Worm (Caenorhabditis elegans): ENCODE results near the gene tag-123.

The tag-123 gene

DNA sequence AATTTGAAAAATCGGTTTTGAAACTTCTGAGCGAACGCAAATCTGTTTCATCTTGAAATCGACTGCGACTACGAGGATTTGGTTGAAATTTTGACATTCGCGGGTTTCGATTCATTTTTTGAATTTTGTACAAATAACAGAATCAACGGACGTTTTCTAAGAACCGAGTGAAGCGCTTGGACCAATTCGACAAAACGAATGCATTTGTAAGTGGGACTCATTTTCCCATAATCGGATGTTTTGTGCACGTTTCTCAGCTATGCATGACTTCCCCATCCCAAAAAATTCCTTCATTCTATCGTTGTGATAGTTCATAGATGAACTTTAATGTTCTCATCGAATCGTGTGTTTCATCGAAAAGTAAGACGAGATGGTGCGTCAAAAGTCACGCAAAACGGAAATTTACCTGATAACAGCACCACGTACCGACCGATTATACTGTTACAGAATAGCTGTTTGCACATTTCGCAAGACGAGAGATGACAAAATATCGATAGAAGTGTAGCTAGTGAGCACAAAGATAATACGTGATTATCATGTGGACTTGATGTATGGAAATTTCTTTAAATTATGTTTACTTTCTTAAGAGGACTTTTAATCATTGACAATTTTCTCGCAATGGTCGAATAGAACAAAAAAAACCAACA, 48.4 kb upstream of the tag-123 start, which contains the start of gene mec-10 (continued):
- TF ChIP-seq lin-35 (GFP tag; optimal IDR thresholded peaks at IDR 0.05): no peak

DNA sequence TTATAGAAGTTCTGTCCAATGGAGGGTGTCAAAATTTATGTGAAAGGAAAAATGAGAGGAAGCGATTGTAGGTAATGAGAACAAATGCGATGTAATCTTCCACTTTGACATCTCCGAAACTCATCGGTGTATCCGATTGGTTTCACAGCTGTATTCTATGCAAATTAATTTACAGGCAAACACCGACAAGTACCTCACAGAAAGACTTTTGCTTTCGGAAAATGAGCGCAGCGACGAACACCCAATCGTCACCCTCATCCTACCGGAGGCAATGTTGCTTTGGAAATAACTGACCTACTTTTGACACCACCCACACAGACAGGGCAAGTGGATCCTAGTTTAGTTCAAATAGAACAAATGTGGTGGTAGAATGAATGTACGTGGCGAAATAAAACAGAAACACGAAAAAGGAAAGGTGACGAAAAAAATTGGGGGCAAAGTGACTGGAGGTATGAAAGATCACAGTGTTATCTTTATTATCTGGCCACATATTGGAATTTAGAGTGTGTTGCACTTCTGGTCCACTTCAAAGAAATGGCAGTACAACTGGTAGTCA, 42.1 kb upstream of the tag-123 start:
- TF ChIP-seq D2030.7 (GFP tag; IDR thresholded peaks at IDR 0.05): no peak
- no peak for TF ChIP-seq B0035.1 (tag; optimal IDR thresholded peaks at IDR 0.05)
- TF ChIP-seq ceh-79 (tag; optimal IDR thresholded peaks at IDR 0.05): no peak
- no peak for TF ChIP-seq snpc-1.3 (tag; optimal IDR thresholded peaks at IDR 0.05; ENCODE audit: insufficient read depth)
- no peak for TF ChIP-seq ccch-3 (GFP tag; optimal IDR thresholded peaks at IDR 0.05)
- no peak for TF ChIP-seq lin-26 (GFP tag; IDR thresholded peaks at IDR 0.05)
- no peak for TF ChIP-seq hlh-26 (GFP tag; conservative IDR thresholded peaks at IDR 0.05)
- TF ChIP-seq rcor-1 (GFP tag; IDR thresholded peaks at IDR 0.05): no peak

DNA sequence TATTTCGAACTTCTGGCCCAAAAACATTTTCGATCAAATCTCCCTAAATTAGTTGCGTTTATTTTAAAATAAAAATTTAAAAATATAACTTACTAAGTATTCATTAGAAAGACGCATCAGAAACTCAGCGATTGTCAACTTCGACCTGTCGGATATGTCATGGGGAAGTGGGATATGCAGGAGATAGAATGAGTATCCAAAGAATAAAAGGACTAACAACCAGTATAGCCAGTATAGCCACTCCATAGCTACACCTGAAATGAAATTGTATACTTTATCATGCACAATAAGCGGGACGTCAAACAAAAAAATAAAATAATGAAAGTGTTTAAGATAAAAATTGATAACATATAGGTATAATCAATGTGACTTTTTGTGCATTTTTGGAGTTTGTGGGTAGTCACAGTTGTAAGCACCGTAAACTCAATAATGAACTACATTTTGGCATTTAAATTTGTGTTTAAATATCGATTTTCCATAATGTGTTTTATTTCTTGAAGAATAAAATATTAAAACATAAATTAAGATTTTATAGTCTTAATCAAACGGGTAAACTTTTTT, 41.3 kb upstream of the tag-123 start, which contains the start of gene F16F9.4:
Gene F16F9.4, minus strand, starts transcription at position 276 of the 561 bp plus-strand sequence.
- TF ChIP-seq tlf-1 (GFP tag; optimal IDR thresholded peaks at IDR 0.05) (no peak), nhr-80 (tag; optimal IDR thresholded peaks at IDR 0.05) (peak; percentile 44), unc-130 (GFP tag; optimal IDR thresholded peaks at IDR 0.05) (no peak), repo-1 (tag; optimal IDR thresholded peaks at IDR 0.05) (no peak), lsl-1 (GFP tag; optimal IDR thresholded peaks at IDR 0.05) (no peak), egrh-3 (GFP tag; IDR thresholded peaks at IDR 0.05) (no peak)

DNA sequence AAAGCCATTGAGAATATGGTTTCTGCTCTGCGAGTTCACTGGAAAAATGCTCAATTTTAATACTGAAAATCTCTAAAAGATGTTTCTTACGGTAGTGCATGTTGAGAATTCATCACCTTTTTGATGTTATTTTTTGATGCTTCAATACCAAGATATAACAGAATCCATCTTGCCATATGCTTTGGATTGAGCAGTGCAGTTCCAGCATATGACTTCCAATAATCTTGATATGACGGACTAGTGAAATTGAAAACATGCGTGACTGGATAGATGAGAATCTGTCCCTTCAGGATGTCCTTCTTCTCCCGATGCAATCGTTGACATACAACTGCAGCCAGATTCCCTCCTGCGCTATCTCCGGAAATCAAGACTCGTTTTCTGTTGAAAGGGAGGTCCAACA, 39.1 kb upstream of the tag-123 start:
- TF ChIP-seq hsf-1 (GFP tag; IDR thresholded peaks at IDR 0.05) (no peak), F23B12.7 (tag; optimal IDR thresholded peaks at IDR 0.05; ENCODE audit: insufficient read depth) (no peak), aptf-2 (GFP tag; conservative IDR thresholded peaks at IDR 0.05) (no peak), mel-28 (tag; optimal IDR thresholded peaks at IDR 0.05; ENCODE audit: borderline replicate concordance) (no peak), ceh-79 (tag; optimal IDR thresholded peaks at IDR 0.05) (no peak), ets-4 (GFP tag; optimal IDR thresholded peaks at IDR 0.05) (no peak), lag-1 (GFP tag; IDR thresholded peaks at IDR 0.05) (no peak), rcor-1 (GFP tag; IDR thresholded peaks at IDR 0.05) (no peak), die-1 (tag; optimal IDR thresholded peaks at IDR 0.05) (no peak), cebp-2 (GFP tag; IDR thresholded peaks at IDR 0.05) (no peak), F52B5.7 (tag; optimal IDR thresholded peaks at IDR 0.05) (no peak), C06A6.2 (GFP tag; conservative IDR thresholded peaks at IDR 0.05) (no peak), hrde-1 (tag; optimal IDR thresholded peaks at IDR 0.05; ENCODE audit: borderline replicate concordance) (no peak), repo-1 (tag; optimal IDR thresholded peaks at IDR 0.05) (no peak), Y53G8AR.9 (GFP tag; conservative IDR thresholded peaks at IDR 0.05) (no peak), Y79H2A.3 (GFP tag; conservative IDR thresholded peaks at IDR 0.05) (no peak)

DNA sequence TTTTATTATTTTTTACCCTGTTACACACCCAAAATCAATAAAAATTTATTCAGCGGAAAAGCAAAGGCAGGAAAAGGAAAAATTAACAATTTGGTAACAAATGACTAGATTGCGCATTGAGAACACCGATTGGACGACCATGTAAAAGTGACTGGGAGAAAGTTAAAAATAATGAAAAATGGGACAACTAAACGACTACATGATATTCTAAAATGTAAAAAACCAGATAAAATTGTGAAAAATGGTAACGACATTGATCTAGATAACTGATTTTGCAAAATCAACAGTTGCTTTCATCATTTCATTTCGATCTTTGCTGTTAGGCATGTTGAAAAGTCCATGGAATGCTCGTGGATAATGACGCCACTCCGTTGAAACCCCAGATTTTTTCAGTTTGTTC, 37.9 kb upstream of the tag-123 start:
- TF ChIP-seq Y79H2A.3 (GFP tag; conservative IDR thresholded peaks at IDR 0.05) (no peak), ztf-6 (GFP tag; IDR thresholded peaks at IDR 0.05) (no peak), unc-130 (GFP tag; optimal IDR thresholded peaks at IDR 0.05) (no peak), Y53F4B.3 (GFP tag; IDR thresholded peaks at IDR 0.05) (no peak), akir-1 (GFP tag; optimal IDR thresholded peaks at IDR 0.05) (no peak), hmg-20 (GFP tag; IDR thresholded peaks at IDR 0.05) (no peak), dpff-1 (tag; optimal IDR thresholded peaks at IDR 0.05) (no peak), F33H1.4 (GFP tag; IDR thresholded peaks at IDR 0.05) (no peak), ccch-3 (GFP tag; optimal IDR thresholded peaks at IDR 0.05) (no peak), nhr-90 (tag; optimal IDR thresholded peaks at IDR 0.05) (no peak), tlf-1 (GFP tag; optimal IDR thresholded peaks at IDR 0.05) (no peak), repo-1 (tag; optimal IDR thresholded peaks at IDR 0.05) (no peak)
